Fruit fly (Drosophila melanogaster) whole organism, embryonic: ENCODE results near the gene SdhC.

Experiments used
- Antp ChIP-seq: fragments of 200-800 bp; sonication (Bioruptor generic); optimal IDR thresholded peaks from 3 replicates; lab custom pipeline; 2016; ENCODE audit warnings: missing biosample characterization, missing genetic modification characterization
- Atf-2 ChIP-seq: fragments of 200-800 bp; sonication (Bioruptor generic); optimal IDR thresholded peaks from 2 replicates; lab custom pipeline; 2016; ENCODE audit warnings: missing biosample characterization, missing genetic modification characterization
- Bgb ChIP-seq: fragments of 200-800 bp; sonication (Bioruptor generic); IDR thresholded peaks from 2 replicates; pipeline ENCODE4 v1.3.6; 2022; ENCODE audit warnings: missing biosample characterization, missing genetic modification characterization; ENCODE audit not compliant: partially characterized antibody
- CG10209 ChIP-seq: fragments of 200-800 bp; sonication (Bioruptor generic); optimal IDR thresholded peaks from 3 replicates; lab custom pipeline; 2017; ENCODE audit warnings: missing biosample characterization, mild to moderate bottlenecking, missing genetic modification characterization, missing genetic modification reagents
- CG11085 ChIP-seq: fragments of 200-800 bp; sonication (Bioruptor generic); IDR thresholded peaks from 2 replicates; pipeline ENCODE4 v1.3.6; 2022; ENCODE audit warnings: missing biosample characterization, missing genetic modification characterization
- CG11504 ChIP-seq: fragments of 200-800 bp; sonication (Bioruptor generic); optimal IDR thresholded peaks from 3 replicates; lab custom pipeline; 2019; ENCODE audit warnings: missing biosample characterization, mild to moderate bottlenecking, missing genetic modification characterization, moderate library complexity
- CG12744 ChIP-seq: fragments of 200-800 bp; sonication (Bioruptor generic); optimal IDR thresholded peaks from 2 replicates; lab custom pipeline; 2016; ENCODE audit warnings: missing biosample characterization, missing genetic modification characterization
- CG13624 ChIP-seq: fragments of 200-800 bp; sonication (Bioruptor generic); optimal IDR thresholded peaks from 2 replicates; lab custom pipeline; 2016; ENCODE audit warnings: missing biosample characterization, missing genetic modification characterization
- CG13894 ChIP-seq: fragments of 200-800 bp; sonication (Bioruptor generic); optimal IDR thresholded peaks from 3 replicates; lab custom pipeline; 2018; ENCODE audit warnings: missing biosample characterization, mild to moderate bottlenecking, missing genetic modification characterization, moderate library complexity
- CG14710 ChIP-seq: fragments of 200-800 bp; sonication (Bioruptor generic); optimal IDR thresholded peaks from 3 replicates; lab custom pipeline; 2019; ENCODE audit warnings: missing biosample characterization, mild to moderate bottlenecking, missing genetic modification characterization, moderate library complexity
- CG15479 ChIP-seq: fragments of 200-800 bp; sonication (Bioruptor generic); optimal IDR thresholded peaks from 3 replicates; lab custom pipeline; 2019; ENCODE audit warnings: missing biosample characterization, mild to moderate bottlenecking, missing genetic modification characterization, moderate library complexity
- CG16815 ChIP-seq: fragments of 200-800 bp; sonication (Bioruptor generic); optimal IDR thresholded peaks from 3 replicates; lab custom pipeline; 2017; ENCODE audit warnings: missing biosample characterization, mild to moderate bottlenecking, missing genetic modification characterization
- CG2129 ChIP-seq: fragments of 200-800 bp; sonication (Bioruptor generic); IDR thresholded peaks from 2 replicates; pipeline ENCODE4 v1.3.6; 2022; ENCODE audit warnings: missing biosample characterization, missing genetic modification characterization; ENCODE audit not compliant: partially characterized antibody
- CG30020 ChIP-seq: fragments of 200-800 bp; optimal IDR thresholded peaks from 2 replicates; lab custom pipeline; 2019; ENCODE audit warnings: missing biosample characterization, mild to moderate bottlenecking, missing genetic modification characterization, moderate library complexity
- CG30431 ChIP-seq: fragments of 200-800 bp; sonication (Bioruptor generic); optimal IDR thresholded peaks from 2 replicates; lab custom pipeline; 2017; ENCODE audit warnings: missing biosample characterization, missing genetic modification characterization
- CG33213 ChIP-seq: fragments of 200-800 bp; sonication (Bioruptor generic); optimal IDR thresholded peaks from 3 replicates; lab custom pipeline; 2016; ENCODE audit warnings: missing biosample characterization, missing genetic modification characterization
- CG42726 ChIP-seq: fragments of 200-800 bp; sonication (Bioruptor generic); IDR thresholded peaks from 2 replicates; pipeline ENCODE4 v1.3.6; 2022; ENCODE audit warnings: missing biosample characterization, missing genetic modification characterization; ENCODE audit not compliant: partially characterized antibody
- CG8290 ChIP-seq, 3 experiments: fragments of 200-800 bp; sonication (Bioruptor generic); optimal IDR thresholded peaks; 2 replicates each; lab custom pipeline; 2016 to 2019; ENCODE audit warnings: missing biosample characterization in 3 of 3, missing genetic modification characterization in 3 of 3, mild to moderate bottlenecking in 2 of 3, moderate library complexity in 1 of 3
- CkIIα-i1 ChIP-seq: fragments of 200-800 bp; sonication (Bioruptor generic); IDR thresholded peaks from 2 replicates; pipeline ENCODE4 v1.3.6; 2022; ENCODE audit warnings: missing biosample characterization, missing genetic modification characterization
- Doc3 ChIP-seq: fragments of 200-800 bp; sonication (Bioruptor generic); IDR thresholded peaks from 3 replicates; pipeline ENCODE4 v1.3.6; 2022; ENCODE audit warnings: missing biosample characterization, missing genetic modification characterization; ENCODE audit not compliant: partially characterized antibody
- Hr78 ChIP-seq, 2 experiments: fragments of 200-800 bp in 1 of 2; fragments of >200 bp in 1 of 2; sonication (Bioruptor generic) in 1 of 2; optimal IDR thresholded peaks; 2 replicates each; lab custom pipeline; 2017 to 2019; ENCODE audit warnings: missing biosample characterization in 2 of 2, missing genetic modification characterization in 2 of 2, mild to moderate bottlenecking in 1 of 2, moderate library complexity in 1 of 2
- Lhr ChIP-seq: fragments of 200-800 bp; sonication (Bioruptor generic); optimal IDR thresholded peaks from 3 replicates; lab custom pipeline; 2017; ENCODE audit warnings: mild to moderate bottlenecking, missing biosample characterization, missing genetic modification reagents, missing genetic modification characterization
- Max ChIP-seq: fragments of 200-800 bp; sonication (Bioruptor generic); optimal IDR thresholded peaks from 2 replicates; lab custom pipeline; 2016; ENCODE audit warnings: missing biosample characterization, mild to moderate bottlenecking, missing genetic modification characterization
- NK7.1 ChIP-seq: fragments of 200-800 bp; sonication (Bioruptor generic); optimal IDR thresholded peaks from 3 replicates; lab custom pipeline; 2016; ENCODE audit warnings: missing biosample characterization, missing genetic modification characterization
- az2 ChIP-seq: fragments of 200-800 bp; sonication (Bioruptor generic); optimal IDR thresholded peaks from 3 replicates; lab custom pipeline; 2016; ENCODE audit warnings: missing biosample characterization, missing genetic modification characterization
- croc ChIP-seq: fragments of 200-800 bp; sonication (Bioruptor generic); conservative IDR thresholded peaks from 3 replicates; pipeline ENCODE4 v1.3.6; 2022; ENCODE audit warnings: missing biosample characterization, missing genetic modification characterization
- dpn ChIP-seq, 2 experiments: fragments of 200-800 bp; sonication (Bioruptor generic); optimal IDR thresholded peaks; 3 replicates each; lab custom pipeline; 2016; ENCODE audit warnings: missing biosample characterization in 2 of 2, missing genetic modification characterization in 2 of 2
- exex ChIP-seq: fragments of 200-800 bp; sonication (Bioruptor generic); optimal IDR thresholded peaks from 4 replicates; lab custom pipeline; 2018; ENCODE audit warnings: missing biosample characterization, mild to moderate bottlenecking, missing genetic modification characterization, moderate library complexity
- fru ChIP-seq: fragments of >200 bp; optimal IDR thresholded peaks from 2 replicates; lab custom pipeline; 2017
- fu2 ChIP-seq: fragments of 200-800 bp; sonication (Bioruptor generic); optimal IDR thresholded peaks from 2 replicates; lab custom pipeline; 2016; ENCODE audit warnings: missing biosample characterization, missing genetic modification characterization
- ham ChIP-seq: fragments of 200-800 bp; sonication (Bioruptor generic); IDR thresholded peaks from 2 replicates; pipeline ENCODE4 v1.3.6; 2022; ENCODE audit warnings: missing biosample characterization, missing genetic modification characterization
- hth ChIP-seq: fragments of >200 bp; optimal IDR thresholded peaks from 2 replicates; lab custom pipeline; 2017; ENCODE audit warnings: inconsistent platforms
- insv ChIP-seq, 2 experiments: fragments of 200-800 bp; sonication (Bioruptor generic); optimal IDR thresholded peaks; 3 replicates each; lab custom pipeline; 2016 to 2018; ENCODE audit warnings: missing biosample characterization in 2 of 2, missing genetic modification characterization in 2 of 2
- kah ChIP-seq: fragments of 200-800 bp; sonication (Bioruptor generic); optimal IDR thresholded peaks from 2 replicates; lab custom pipeline; 2018; ENCODE audit warnings: missing biosample characterization, mild to moderate bottlenecking, missing genetic modification characterization
- kay ChIP-seq: fragments of 200-800 bp; sonication (Bioruptor generic); optimal IDR thresholded peaks from 2 replicates; lab custom pipeline; 2016; ENCODE audit warnings: missing biosample characterization, missing genetic modification characterization
- knrl ChIP-seq: fragments of 200-800 bp; sonication (Bioruptor generic); IDR thresholded peaks from 3 replicates; pipeline ENCODE4 v1.3.6; 2022; ENCODE audit warnings: missing biosample characterization, missing genetic modification characterization; ENCODE audit not compliant: partially characterized antibody
- lilli ChIP-seq: fragments of 200-800 bp; sonication (Bioruptor generic); optimal IDR thresholded peaks from 3 replicates; lab custom pipeline; 2016; ENCODE audit warnings: missing biosample characterization, missing genetic modification characterization
- oc ChIP-seq: fragments of 200-800 bp; sonication (Bioruptor generic); optimal IDR thresholded peaks from 2 replicates; lab custom pipeline; 2018; ENCODE audit warnings: missing biosample characterization, mild to moderate bottlenecking, missing genetic modification characterization, moderate library complexity
- pan ChIP-seq, 4 experiments: fragments of >200 bp in 3 of 4; fragments of 200-800 bp in 1 of 4; sonication (Bioruptor generic) in 1 of 4; optimal IDR thresholded peaks in 3 of 4; IDR thresholded peaks in 1 of 4; 2 replicates each; pipeline versions ENCODE4 v1.3.6 to Lab custom; 2017 to 2022; ENCODE audit warnings: missing biosample characterization in 2 of 4, missing genetic modification characterization in 2 of 4, mixed read lengths in 1 of 4
- pros ChIP-seq: fragments of 200-800 bp; sonication (Bioruptor generic); optimal IDR thresholded peaks from 3 replicates; lab custom pipeline; 2019; ENCODE audit warnings: missing biosample characterization, mild to moderate bottlenecking, missing genetic modification characterization, moderate library complexity
- psq ChIP-seq: fragments of 200-800 bp; sonication (Bioruptor generic); optimal IDR thresholded peaks from 2 replicates; lab custom pipeline; 2017; ENCODE audit warnings: missing biosample characterization, missing genetic modification characterization
- pzg ChIP-seq: fragments of 200-800 bp; sonication (Bioruptor generic); optimal IDR thresholded peaks from 3 replicates; lab custom pipeline; 2018; ENCODE audit warnings: missing biosample characterization, mild to moderate bottlenecking, missing genetic modification characterization, moderate library complexity
- sim ChIP-seq: fragments of 200-800 bp; sonication (Bioruptor generic); IDR thresholded peaks from 2 replicates; pipeline ENCODE4 v1.3.6; 2022; ENCODE audit warnings: missing biosample characterization, missing genetic modification characterization
- sima ChIP-seq: fragments of 200-800 bp; sonication (Bioruptor generic); optimal IDR thresholded peaks from 2 replicates; lab custom pipeline; 2016; ENCODE audit warnings: missing biosample characterization, missing genetic modification characterization
- tll ChIP-seq, 2 experiments: fragments of 200-800 bp in 1 of 2; fragments of >200 bp in 1 of 2; sonication (Bioruptor generic) in 1 of 2; optimal IDR thresholded peaks; 2 replicates each; lab custom pipeline; 2017 to 2019; ENCODE audit warnings: missing biosample characterization in 2 of 2, missing genetic modification characterization in 2 of 2, mild to moderate bottlenecking in 1 of 2, moderate library complexity in 1 of 2
- tna ChIP-seq: fragments of 200-800 bp; sonication (Bioruptor generic); IDR thresholded peaks from 2 replicates; pipeline ENCODE4 v1.3.6; 2022; ENCODE audit warnings: missing biosample characterization, missing genetic modification characterization; ENCODE audit not compliant: partially characterized antibody
- zen2 ChIP-seq: fragments of 200-800 bp; sonication (Bioruptor generic); IDR thresholded peaks from 3 replicates; pipeline ENCODE4 v1.3.6; 2022; ENCODE audit warnings: missing biosample characterization, missing genetic modification characterization; ENCODE audit not compliant: partially characterized antibody
- zfh2 ChIP-seq: fragments of 200-800 bp; sonication (Bioruptor generic); optimal IDR thresholded peaks from 2 replicates; lab custom pipeline; 2016; ENCODE audit warnings: missing biosample characterization, missing genetic modification characterization

The SdhC gene

dm6 chr3R:11209801-11210402 lies at the start of gene SdhC, which contains the start of gene Tctp (continued):
- TF ChIP-seq CG11085 (GFP tag; lab: Robert Waterston, UW) = no peak
- peak in 1 of 2 experiments; percentile 15 for TF ChIP-seq insv (GFP tag; optimal IDR thresholded peaks at IDR 0.05; lab: Kevin White, UChicago)
- TF ChIP-seq hth (lab: Kevin White, UChicago) = no peak
- TF ChIP-seq CG2129 = no peak
- no peak for TF ChIP-seq CG15479
- TF ChIP-seq CG30431 (GFP tag; lab: Kevin White, UChicago) = no peak
- no peak for TF ChIP-seq psq (GFP tag; lab: Kevin White, UChicago)
- peak; percentile 14 for TF ChIP-seq zfh2 (GFP tag; lab: Kevin White, UChicago)
- no peak for TF ChIP-seq CG16815 (GFP tag; lab: Kevin White, UChicago)
- TF ChIP-seq tll (GFP tag; optimal IDR thresholded peaks at IDR 0.05; lab: Kevin White, UChicago) = no peak
- no peak for TF ChIP-seq Hr78 (GFP tag; optimal IDR thresholded peaks at IDR 0.05; lab: Kevin White, UChicago)
- TF ChIP-seq pros (GFP tag; lab: Kevin White, UChicago) = no peak
- TF ChIP-seq oc (tag; lab: Kevin White, UChicago) = no peak
- no peak for TF ChIP-seq sim (GFP tag; lab: Robert Waterston, UW)
- no peak for TF ChIP-seq sima (GFP tag; lab: Kevin White, UChicago)
- TF ChIP-seq CG30020 (tag; lab: Kevin White, UChicago) = peak; percentile 64
- peak; percentile 28 for TF ChIP-seq CG8290 (GFP tag; optimal IDR thresholded peaks at IDR 0.05; lab: Kevin White, UChicago)
- peak in 1 of 2 experiments; percentile 71 for TF ChIP-seq CG8290 (tag; optimal IDR thresholded peaks at IDR 0.05; lab: Kevin White, UChicago)
- peak; percentile 72 for TF ChIP-seq CG13894
- peak; percentile 46 for TF ChIP-seq az2 (GFP tag; lab: Kevin White, UChicago)
- peak; percentile 48; the same call in 2 of the 3 replicates for TF ChIP-seq knrl
- TF ChIP-seq pzg (GFP tag; lab: Kevin White, UChicago) = peak; percentile 74
- peak; percentile 58 for TF ChIP-seq Lhr
- TF ChIP-seq dpn (GFP tag; optimal IDR thresholded peaks at IDR 0.05; lab: Kevin White, UChicago) = peak; percentile 32 to 36
- no peak for TF ChIP-seq pan (optimal IDR thresholded peaks at IDR 0.05; lab: Kevin White, UChicago)
- peak in 1 of 2 experiments; percentile 29 for TF ChIP-seq pan (GFP tag; optimal IDR thresholded peaks at IDR 0.05 in 1 of 2, IDR thresholded peaks at IDR 0.05 in 1 of 2)
- TF ChIP-seq Doc3 (GFP tag; lab: Robert Waterston, UW) = peak; percentile 57; the same call in 2 of the 3 replicates
- peak; percentile 60 for TF ChIP-seq CG11504 (tag; lab: Kevin White, UChicago)
- peak; percentile 6 for TF ChIP-seq Atf-2
- peak; percentile 72 for TF ChIP-seq Max (GFP tag; lab: Kevin White, UChicago)
- peak; percentile 66 for TF ChIP-seq Bgb (GFP tag; lab: Robert Waterston, UW)
- peak; percentile 19 for TF ChIP-seq CG33213 (GFP tag; lab: Kevin White, UChicago)
- TF ChIP-seq kah (GFP tag; lab: Kevin White, UChicago) = peak; percentile 13
- no peak for TF ChIP-seq croc (GFP tag; lab: Robert Waterston, UW)
- peak; percentile 89 for TF ChIP-seq CG14710 (tag; lab: Kevin White, UChicago)
- TF ChIP-seq Antp (GFP tag; lab: Kevin White, UChicago) = peak; percentile 22
- TF ChIP-seq zen2 (GFP tag; lab: Robert Waterston, UW) = no peak
- TF ChIP-seq lilli (GFP tag; lab: Kevin White, UChicago) = peak; percentile 44
- no peak for TF ChIP-seq CkIIα-i1 (GFP tag; lab: Robert Waterston, UW)
- TF ChIP-seq NK7.1 (GFP tag; lab: Kevin White, UChicago) = no peak
- no peak for TF ChIP-seq fu2
- peak; percentile 40; the same call in 1 of the 2 replicates for TF ChIP-seq tna (GFP tag; lab: Robert Waterston, UW)
- TF ChIP-seq CG42726 (GFP tag; lab: Robert Waterston, UW) = peak; percentile 57; the same call in 1 of the 2 replicates
- TF ChIP-seq ham (GFP tag; lab: Robert Waterston, UW) = no peak
- TF ChIP-seq exex = peak; percentile 23
- TF ChIP-seq fru = no peak
- peak; percentile 43 for TF ChIP-seq CG13624 (GFP tag; lab: Kevin White, UChicago)
- TF ChIP-seq kay (GFP tag; lab: Kevin White, UChicago) = no peak
- no peak for TF ChIP-seq CG12744 (GFP tag; lab: Kevin White, UChicago)
- TF ChIP-seq CG10209 (GFP tag; lab: Kevin White, UChicago) = peak; percentile 12
